Worm (Caenorhabditis elegans) whole organism, dauer: ENCODE measurements around the gene C25E10.4.

ENCODE experiments used
- unc-62 ChIP-seq: sonication (generic microtip); optimal IDR thresholded peaks from 2 replicates; lab custom pipeline; 2017; ENCODE audit warnings: missing biosample characterization, missing genetic modification reagents, missing genetic modification characterization

Gene C25E10.4

ce11 chrV:9063134-9063533, 29.8 kb downstream of the C25E10.4 start:
- TF ChIP-seq unc-62: no peak

ce11 chrV:9065001-9065400, 31.6 kb downstream of the C25E10.4 start:
- no peak for TF ChIP-seq unc-62

ce11 chrV:9065915-9066314, 32.5 kb downstream of the C25E10.4 start:
- TF ChIP-seq unc-62: no peak

ce11 chrV:9067678-9068077, 34.3 kb downstream of the C25E10.4 start, which contains the start of gene fip-2:
fip-2 (plus strand) TSS chrV:9067978.
- no peak for TF ChIP-seq unc-62

- no peak for TF ChIP-seq unc-62
Measured at ce11 chrV:9069680-9070079, 36.3 kb downstream of the C25E10.4 start, which contains the start of gene T27E4.5. T27E4.5 (minus strand) TSS chrV:9069780.

- TF ChIP-seq unc-62: no peak
Measured at ce11 chrV:9073322-9074038, 40.1 kb downstream of the C25E10.4 start, which contains the start of gene oac-50. oac-50 (minus strand) TSS chrV:9073540.

- no peak for TF ChIP-seq unc-62
Measured at ce11 chrV:9074360-9074834, 41.0 kb downstream of the C25E10.4 start.

- TF ChIP-seq unc-62: no peak
Measured at ce11 chrV:9075827-9076226, 42.5 kb downstream of the C25E10.4 start.

ce11 chrV:9076273-9076672, 42.9 kb downstream of the C25E10.4 start, which contains the start of gene T27E4.7:
T27E4.7 (minus strand) TSS chrV:9076322.
- no peak for TF ChIP-seq unc-62

ce11 chrV:9078067-9078581, 44.8 kb downstream of the C25E10.4 start:
- no peak for TF ChIP-seq unc-62

ce11 chrV:9078815-9079525, 45.6 kb downstream of the C25E10.4 start:
- TF ChIP-seq unc-62: no peak

- no peak for TF ChIP-seq unc-62
Measured at ce11 chrV:9079965-9080432, 46.6 kb downstream of the C25E10.4 start.

ce11 chrV:9081410-9081809, 48.0 kb downstream of the C25E10.4 start:
- no peak for TF ChIP-seq unc-62

- no peak for TF ChIP-seq unc-62
Measured at ce11 chrV:9082350-9082749, 49.0 kb downstream of the C25E10.4 start.

ce11 chrV:9084252-9084651, 50.9 kb downstream of the C25E10.4 start:
- no peak for TF ChIP-seq unc-62
